Fruit fly (Drosophila melanogaster) whole organism, embryonic: ENCODE data around the gene CG34398.

Experiments
- ATbp ChIP-seq: fragments of 200-800 bp; sonication (Bioruptor generic); optimal IDR thresholded peaks from 2 replicates; lab custom pipeline; 2017; ENCODE audit warnings: missing biosample characterization, mild to moderate bottlenecking, missing genetic modification characterization, missing genetic modification reagents
- Blimp-1 ChIP-seq: fragments of 200-800 bp; sonication (Bioruptor generic); optimal IDR thresholded peaks from 3 replicates; lab custom pipeline; 2018; ENCODE audit warnings: missing biosample characterization, missing genetic modification characterization, mild to moderate bottlenecking, moderate library complexity, missing genetic modification reagents
- CG10543 ChIP-seq: fragments of 200-800 bp; sonication (Bioruptor generic); optimal IDR thresholded peaks from 3 replicates; lab custom pipeline; 2017; ENCODE audit warnings: missing biosample characterization, mild to moderate bottlenecking, missing genetic modification characterization, moderate library complexity
- CG10959 ChIP-seq: fragments of 200-800 bp; sonication (Bioruptor generic); IDR thresholded peaks from 2 replicates; pipeline ENCODE4 v1.3.6; 2022; ENCODE audit warnings: missing biosample characterization, missing genetic modification characterization
- CG11247 ChIP-seq: fragments of 200-800 bp; sonication (Bioruptor generic); IDR thresholded peaks from 2 replicates; pipeline ENCODE4 v1.3.6; 2022; ENCODE audit warnings: missing biosample characterization, missing genetic modification characterization
- CG11696 ChIP-seq: fragments of 200-800 bp; sonication (Bioruptor generic); IDR thresholded peaks from 2 replicates; pipeline ENCODE4 v1.3.6; 2022; ENCODE audit warnings: missing biosample characterization, missing genetic modification characterization
- CG12391 ChIP-seq: fragments of 200-800 bp; sonication (Bioruptor generic); optimal IDR thresholded peaks from 3 replicates; lab custom pipeline; 2018; ENCODE audit warnings: missing biosample characterization, mild to moderate bottlenecking, missing genetic modification characterization, moderate library complexity
- CG12659 ChIP-seq: fragments of 200-800 bp; sonication (Bioruptor generic); optimal IDR thresholded peaks from 3 replicates; lab custom pipeline; 2017; ENCODE audit warnings: mild to moderate bottlenecking, missing biosample characterization, missing genetic modification reagents, missing genetic modification characterization
- CG12769 ChIP-seq: fragments of 200-800 bp; sonication (Bioruptor generic); optimal IDR thresholded peaks from 2 replicates; lab custom pipeline; 2019; ENCODE audit warnings: missing biosample characterization, mild to moderate bottlenecking, missing genetic modification characterization, moderate library complexity
- CG13287 ChIP-seq: fragments of 200-800 bp; sonication (Bioruptor generic); IDR thresholded peaks from 2 replicates; pipeline ENCODE4 v1.3.6; 2022; ENCODE audit warnings: missing biosample characterization, missing genetic modification characterization; ENCODE audit not compliant: partially characterized antibody
- CG13894 ChIP-seq: fragments of 200-800 bp; sonication (Bioruptor generic); optimal IDR thresholded peaks from 3 replicates; lab custom pipeline; 2018; ENCODE audit warnings: missing biosample characterization, mild to moderate bottlenecking, missing genetic modification characterization, moderate library complexity
- CG18764 ChIP-seq: fragments of 200-800 bp; sonication (Bioruptor generic); optimal IDR thresholded peaks from 3 replicates; lab custom pipeline; 2016; ENCODE audit warnings: missing biosample characterization, missing genetic modification characterization
- CG3995 ChIP-seq: fragments of 200-800 bp; sonication (Bioruptor generic); optimal IDR thresholded peaks from 3 replicates; lab custom pipeline; 2016; ENCODE audit warnings: missing biosample characterization, missing genetic modification characterization
- CG6175 ChIP-seq: fragments of 200-800 bp; sonication (Bioruptor generic); IDR thresholded peaks from 3 replicates; pipeline ENCODE4 v1.3.6; 2022; ENCODE audit warnings: missing biosample characterization, missing genetic modification characterization
- CG6813 ChIP-seq: fragments of 200-800 bp; sonication (Bioruptor generic); optimal IDR thresholded peaks from 2 replicates; lab custom pipeline; 2017; ENCODE audit warnings: missing biosample characterization, missing genetic modification characterization, mild to moderate bottlenecking, moderate library complexity, missing genetic modification reagents
- CG7786 ChIP-seq: fragments of 200-800 bp; sonication (Bioruptor generic); optimal IDR thresholded peaks from 2 replicates; lab custom pipeline; 2016; ENCODE audit warnings: missing biosample characterization, missing genetic modification characterization
- CG8290 ChIP-seq, 3 experiments: fragments of 200-800 bp; sonication (Bioruptor generic); optimal IDR thresholded peaks; 2 replicates each; lab custom pipeline; 2016 to 2019; ENCODE audit warnings: missing biosample characterization in 3 of 3, missing genetic modification characterization in 3 of 3, mild to moderate bottlenecking in 2 of 3, moderate library complexity in 1 of 3
- CG8388 ChIP-seq: fragments of 200-800 bp; sonication (Bioruptor generic); optimal IDR thresholded peaks from 2 replicates; lab custom pipeline; 2019; ENCODE audit warnings: missing biosample characterization, mild to moderate bottlenecking, missing genetic modification characterization, moderate library complexity
- CG9876 ChIP-seq: fragments of 200-800 bp; sonication (Bioruptor generic); optimal IDR thresholded peaks from 2 replicates; lab custom pipeline; 2016; ENCODE audit warnings: missing biosample characterization, missing genetic modification characterization
- CTCF ChIP-seq: fragments of 200-800 bp; sonication (Bioruptor generic); optimal IDR thresholded peaks from 2 replicates; lab custom pipeline; 2017; ENCODE audit warnings: missing biosample characterization, mild to moderate bottlenecking, missing genetic modification characterization, moderate library complexity
- Drgx ChIP-seq: fragments of 200-800 bp; sonication (Bioruptor generic); IDR thresholded peaks from 2 replicates; pipeline ENCODE4 v1.3.6; 2022; ENCODE audit warnings: missing biosample characterization, missing genetic modification characterization
- HmgD ChIP-seq: fragments of 200-800 bp; sonication (Bioruptor generic); optimal IDR thresholded peaks from 3 replicates; lab custom pipeline; 2016; ENCODE audit warnings: missing biosample characterization, missing genetic modification characterization
- Jarid2 ChIP-seq: fragments of 200-800 bp; sonication (Bioruptor generic); optimal IDR thresholded peaks from 3 replicates; lab custom pipeline; 2017; ENCODE audit warnings: mild to moderate bottlenecking, missing biosample characterization, missing genetic modification reagents, missing genetic modification characterization
- Meics ChIP-seq: fragments of 200-800 bp; sonication (Bioruptor generic); optimal IDR thresholded peaks from 2 replicates; lab custom pipeline; 2017; ENCODE audit warnings: missing biosample characterization, mild to moderate bottlenecking, missing genetic modification characterization
- Nf-YB ChIP-seq: fragments of 200-800 bp; sonication (Bioruptor generic); optimal IDR thresholded peaks from 3 replicates; lab custom pipeline; 2019; ENCODE audit warnings: missing biosample characterization, mild to moderate bottlenecking, missing genetic modification characterization, moderate library complexity
- Oaz ChIP-seq: fragments of 200-800 bp; sonication (Bioruptor generic); IDR thresholded peaks from 2 replicates; pipeline ENCODE4 v1.3.6; 2022; ENCODE audit warnings: missing biosample characterization, missing genetic modification characterization
- Sry-δ ChIP-seq: fragments of 200-800 bp; sonication (Bioruptor generic); optimal IDR thresholded peaks from 2 replicates; lab custom pipeline; 2016; ENCODE audit warnings: missing biosample characterization, missing genetic modification characterization
- Taf1 ChIP-seq: fragments of 200-800 bp; sonication (Bioruptor generic); IDR thresholded peaks from 2 replicates; pipeline ENCODE4 v1.3.6; 2022; ENCODE audit warnings: missing biosample characterization, missing genetic modification characterization
- abd-A ChIP-seq: fragments of 200-800 bp; sonication (Bioruptor generic); optimal IDR thresholded peaks from 3 replicates; lab custom pipeline; 2019; ENCODE audit warnings: missing biosample characterization, mild to moderate bottlenecking, missing genetic modification characterization, moderate library complexity
- ara ChIP-seq: fragments of 200-800 bp; sonication (Bioruptor generic); IDR thresholded peaks from 2 replicates; pipeline ENCODE4 v1.3.6; 2022; ENCODE audit warnings: missing biosample characterization, missing genetic modification characterization
- bbx ChIP-seq: fragments of 200-800 bp; sonication (Bioruptor generic); IDR thresholded peaks from 2 replicates; pipeline ENCODE4 v1.3.6; 2022; ENCODE audit warnings: missing biosample characterization, missing genetic modification characterization; ENCODE audit not compliant: partially characterized antibody
- bsh ChIP-seq, 2 experiments: fragments of 200-800 bp; sonication (Bioruptor generic); optimal IDR thresholded peaks; 2 replicates each; lab custom pipeline; 2017 to 2018; ENCODE audit warnings: mild to moderate bottlenecking in 2 of 2, missing biosample characterization in 2 of 2, missing genetic modification characterization in 2 of 2, moderate library complexity in 1 of 2
- cg ChIP-seq: fragments of 200-800 bp; sonication (Bioruptor generic); optimal IDR thresholded peaks from 3 replicates; lab custom pipeline; 2019; ENCODE audit warnings: missing biosample characterization, mild to moderate bottlenecking, missing genetic modification characterization, moderate library complexity
- chinmo ChIP-seq: fragments of 200-800 bp; sonication (Bioruptor generic); IDR thresholded peaks from 4 replicates; pipeline ENCODE4 v1.3.6; 2022; ENCODE audit warnings: missing biosample characterization, missing genetic modification characterization; ENCODE audit not compliant: partially characterized antibody
- ci ChIP-seq: fragments of 200-800 bp; sonication (Bioruptor generic); IDR thresholded peaks from 3 replicates; pipeline ENCODE4 v1.3.6; 2022; ENCODE audit warnings: missing biosample characterization, missing genetic modification characterization
- fd64A ChIP-seq: fragments of 200-800 bp; sonication (Bioruptor generic); optimal IDR thresholded peaks from 3 replicates; lab custom pipeline; 2018; ENCODE audit warnings: missing biosample characterization, mild to moderate bottlenecking, missing genetic modification characterization
- ham ChIP-seq: fragments of 200-800 bp; sonication (Bioruptor generic); IDR thresholded peaks from 2 replicates; pipeline ENCODE4 v1.3.6; 2022; ENCODE audit warnings: missing biosample characterization, missing genetic modification characterization
- insv ChIP-seq, 2 experiments: fragments of 200-800 bp; sonication (Bioruptor generic); optimal IDR thresholded peaks; 3 replicates each; lab custom pipeline; 2016 to 2018; ENCODE audit warnings: missing biosample characterization in 2 of 2, missing genetic modification characterization in 2 of 2
- nerfin-2 ChIP-seq: fragments of 200-800 bp; sonication (Bioruptor generic); IDR thresholded peaks from 2 replicates; pipeline ENCODE4 v1.3.6; 2022; ENCODE audit warnings: missing biosample characterization, missing genetic modification characterization; ENCODE audit not compliant: partially characterized antibody
- nom ChIP-seq: fragments of 200-800 bp; sonication (Bioruptor generic); optimal IDR thresholded peaks from 2 replicates; lab custom pipeline; 2017; ENCODE audit warnings: missing biosample characterization, missing genetic modification characterization, mild to moderate bottlenecking, moderate library complexity, missing genetic modification reagents
- otp ChIP-seq: fragments of 200-800 bp; sonication (Bioruptor generic); IDR thresholded peaks from 3 replicates; pipeline ENCODE4, ENCODE4 v1.3.6; 2022; ENCODE audit warnings: missing biosample characterization, missing genetic modification characterization
- ranshi ChIP-seq: fragments of 200-800 bp; sonication (Bioruptor generic); IDR thresholded peaks from 2 replicates; pipeline ENCODE4 v1.3.6; 2022; ENCODE audit warnings: missing biosample characterization, missing genetic modification characterization
- sens ChIP-seq: fragments of 200-800 bp; sonication (Bioruptor generic); peaks from one replicate; lab custom pipeline; 2016; ENCODE audit warnings: missing biosample characterization, missing genetic modification characterization
- sim ChIP-seq: fragments of 200-800 bp; sonication (Bioruptor generic); IDR thresholded peaks from 2 replicates; pipeline ENCODE4 v1.3.6; 2022; ENCODE audit warnings: missing biosample characterization, missing genetic modification characterization
- sr ChIP-seq: fragments of 200-800 bp; sonication (Bioruptor generic); IDR thresholded peaks from 3 replicates; pipeline ENCODE4 v1.3.6; 2022; ENCODE audit warnings: missing biosample characterization, missing genetic modification characterization
- tll ChIP-seq, 2 experiments: fragments of 200-800 bp in 1 of 2; fragments of >200 bp in 1 of 2; sonication (Bioruptor generic) in 1 of 2; optimal IDR thresholded peaks; 2 replicates each; lab custom pipeline; 2017 to 2019; ENCODE audit warnings: missing biosample characterization in 2 of 2, missing genetic modification characterization in 2 of 2, mild to moderate bottlenecking in 1 of 2, moderate library complexity in 1 of 2
- toy ChIP-seq: fragments of 200-800 bp; sonication (Bioruptor generic); IDR thresholded peaks from 2 replicates; pipeline ENCODE4 v1.3.6; 2022; ENCODE audit warnings: missing biosample characterization, missing genetic modification characterization
- vvl ChIP-seq: fragments of 200-800 bp; sonication (Bioruptor generic); IDR thresholded peaks from 2 replicates; pipeline ENCODE4 v1.3.6; 2022; ENCODE audit warnings: missing biosample characterization, missing genetic modification characterization

CG34398 gene

DNA sequence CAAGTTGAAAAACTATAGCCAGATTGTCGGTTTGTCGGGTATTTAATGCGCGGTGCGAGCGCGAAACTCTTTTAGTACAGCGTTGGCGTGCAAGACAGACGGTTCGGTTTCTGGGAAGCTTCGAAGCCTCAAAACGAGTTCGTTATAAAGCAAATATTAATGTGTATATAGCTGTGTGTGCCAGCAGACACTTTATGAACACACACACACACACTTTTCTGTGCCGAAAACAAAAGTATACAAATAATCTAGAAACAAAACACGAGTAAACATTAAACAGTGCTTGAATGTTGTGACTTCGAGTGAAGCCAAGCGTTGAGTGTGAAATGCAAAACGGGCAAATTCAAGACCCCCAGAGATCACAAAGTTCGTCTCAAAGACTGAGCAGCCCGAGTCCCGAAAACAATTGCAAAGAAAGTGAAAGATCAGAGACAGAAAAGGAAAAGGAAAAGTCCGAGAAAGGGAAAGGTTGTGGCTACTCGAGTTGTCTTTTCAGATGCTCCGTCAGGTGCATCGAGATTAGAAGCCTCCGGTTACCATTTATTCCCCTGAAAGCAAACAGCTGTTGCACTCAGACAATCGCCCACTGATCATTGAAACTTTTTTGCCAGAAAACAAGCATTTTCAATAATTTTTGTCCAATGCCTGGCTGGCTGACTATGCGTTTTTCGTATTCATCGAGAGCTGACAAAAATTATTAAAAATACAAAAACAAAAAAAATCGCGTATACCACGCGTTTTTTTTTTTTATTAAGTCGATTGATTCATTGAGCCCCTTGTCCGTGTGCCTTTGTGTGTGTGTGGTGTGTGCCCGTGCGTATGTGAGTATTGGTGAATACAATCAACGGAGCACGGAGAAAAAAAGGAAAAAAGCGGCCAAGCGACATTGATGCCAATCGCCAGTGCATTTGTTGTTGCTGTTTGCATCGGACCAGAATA is at the start of gene CG34398:
CG34398 (plus strand) TSS at position 73 of the 939 bp plus-strand sequence.
- TF ChIP-seq Jarid2 (GFP tag; lab: Kevin White, UChicago) (peak; percentile 80), CG10959 (no peak), bbx (GFP tag; lab: Robert Waterston, UW) (0 out of 2 replicates have a peak, but pooled peaks have one; percentile 13), ham (GFP tag; lab: Robert Waterston, UW) (no peak), CG13894 (peak; percentile 30), CG12391 (tag; lab: Kevin White, UChicago) (no peak), sr (GFP tag; lab: Robert Waterston, UW) (peak; percentile 61; the same call in 2 of the 3 replicates), CG6175 (GFP tag; lab: Robert Waterston, UW) (no peak), Blimp-1 (peak; percentile 66), otp (0 out of 3 replicates have a peak, but pooled peaks have one; percentile 30), Nf-YB (GFP tag; lab: Kevin White, UChicago) (no peak), ci (GFP tag; lab: Robert Waterston, UW) (peak; percentile 24; the same call in 1 of the 3 replicates), cg (GFP tag; lab: Kevin White, UChicago) (peak; percentile 28), CG6813 (GFP tag; lab: Kevin White, UChicago) (peak; percentile 2), CG10543 (GFP tag; lab: Kevin White, UChicago) (peak; percentile 15), CG11696 (GFP tag; lab: Robert Waterston, UW) (no peak), ATbp (GFP tag; lab: Kevin White, UChicago) (peak; percentile 10), HmgD (GFP tag; lab: Kevin White, UChicago) (no peak), nom (GFP tag; lab: Kevin White, UChicago) (peak; percentile 35), CG8290 (GFP tag; optimal IDR thresholded peaks at IDR 0.05; lab: Kevin White, UChicago) (no peak), CG8290 (tag; optimal IDR thresholded peaks at IDR 0.05; lab: Kevin White, UChicago) (peak in 1 of 2 experiments; percentile 51), ranshi (GFP tag; lab: Robert Waterston, UW) (0 out of 2 replicates have a peak, but pooled peaks have one; percentile 12), ara (GFP tag; lab: Robert Waterston, UW) (peak; percentile 40; the same call in 1 of the 2 replicates), fd64A (GFP tag; lab: Kevin White, UChicago) (no peak), CG11247 (GFP tag; lab: Robert Waterston, UW) (0 out of 2 replicates have a peak, but pooled peaks have one; percentile 5), abd-A (peak; percentile 13), toy (GFP tag; lab: Robert Waterston, UW) (0 out of 2 replicates have a peak, but pooled peaks have one; percentile 9), sim (GFP tag; lab: Robert Waterston, UW) (0 out of 2 replicates have a peak, but pooled peaks have one; percentile 11), Drgx (GFP tag; lab: Robert Waterston, UW) (peak; percentile 45), chinmo (GFP tag; lab: Robert Waterston, UW) (peak; percentile 68; the same call in 2 of the 4 replicates), CG3995 (GFP tag; lab: Kevin White, UChicago) (peak; percentile 53), CG12769 (tag; lab: Kevin White, UChicago) (peak; percentile 3), CG13287 (peak; percentile 38; the same call in 1 of the 2 replicates), sens (GFP tag; lab: Kevin White, UChicago) (peak; percentile 55), vvl (peak; percentile 41), CG12659 (GFP tag; lab: Kevin White, UChicago) (no peak)

dm6 chr2L:8849170-8849569 is 49.4 kb upstream of the CG34398 start:
- TF ChIP-seq insv (GFP tag; optimal IDR thresholded peaks at IDR 0.05; lab: Kevin White, UChicago) (no peak), Meics (GFP tag; lab: Kevin White, UChicago) (no peak), CTCF (GFP tag; lab: Kevin White, UChicago) (no peak), CG8388 (no peak), Sry-δ (no peak), Oaz (GFP tag; lab: Robert Waterston, UW) (no peak), CG9876 (GFP tag; lab: Kevin White, UChicago) (no peak), nom (GFP tag; lab: Kevin White, UChicago) (no peak), bsh (GFP tag; optimal IDR thresholded peaks at IDR 0.05; lab: Kevin White, UChicago) (no peak), CG7786 (GFP tag; lab: Kevin White, UChicago) (no peak), Taf1 (no peak), tll (GFP tag; optimal IDR thresholded peaks at IDR 0.05; lab: Kevin White, UChicago) (peak in 1 of 2 experiments; percentile 80), nerfin-2 (GFP tag; lab: Robert Waterston, UW) (no peak), CG18764 (GFP tag; lab: Kevin White, UChicago) (no peak)
